Fruit fly (Drosophila melanogaster) whole organism, embryonic: ENCODE results near the gene Ppm1.

Experiments
- Antp ChIP-seq: fragments of 200-800 bp; sonication (Bioruptor generic); optimal IDR thresholded peaks from 3 replicates; lab custom pipeline; 2016; ENCODE audit warnings: missing biosample characterization, missing genetic modification characterization
- Blimp-1 ChIP-seq: fragments of 200-800 bp; sonication (Bioruptor generic); optimal IDR thresholded peaks from 3 replicates; lab custom pipeline; 2018; ENCODE audit warnings: missing biosample characterization, missing genetic modification characterization, mild to moderate bottlenecking, moderate library complexity, missing genetic modification reagents
- C15 ChIP-seq: fragments of 200-800 bp; sonication (Bioruptor generic); IDR thresholded peaks from 3 replicates; pipeline ENCODE4 v1.3.6; 2022; ENCODE audit warnings: missing biosample characterization, missing genetic modification characterization
- CG1024 ChIP-seq: fragments of 200-800 bp; sonication (Bioruptor generic); IDR thresholded peaks from 2 replicates; pipeline ENCODE4 v1.3.6; 2022; ENCODE audit warnings: missing biosample characterization, missing genetic modification characterization
- CG10274 ChIP-seq: fragments of 200-800 bp; sonication (Bioruptor generic); optimal IDR thresholded peaks from 3 replicates; lab custom pipeline; 2017; ENCODE audit warnings: missing biosample characterization, mild to moderate bottlenecking, missing genetic modification characterization
- CG10979 ChIP-seq: fragments of 200-800 bp; sonication (Bioruptor generic); optimal IDR thresholded peaks from 2 replicates; lab custom pipeline; 2018; ENCODE audit warnings: missing biosample characterization, mild to moderate bottlenecking, missing genetic modification characterization, moderate library complexity
- CG11560 ChIP-seq: fragments of 200-800 bp; sonication (Bioruptor generic); IDR thresholded peaks from 3 replicates; pipeline ENCODE4 v1.3.6; 2022; ENCODE audit warnings: missing biosample characterization, missing genetic modification characterization
- CG12942 ChIP-seq: fragments of 200-800 bp; sonication (Bioruptor generic); optimal IDR thresholded peaks from 3 replicates; lab custom pipeline; 2016; ENCODE audit warnings: missing biosample characterization, missing genetic modification characterization
- CG14667 ChIP-seq: fragments of 200-800 bp; sonication (Bioruptor generic); IDR thresholded peaks from 2 replicates; pipeline ENCODE4 v1.3.6; 2022; ENCODE audit warnings: missing biosample characterization, missing genetic modification characterization
- CG15073 ChIP-seq: fragments of 200-800 bp; sonication (Bioruptor generic); optimal IDR thresholded peaks from 2 replicates; lab custom pipeline; 2016; ENCODE audit warnings: missing biosample characterization, missing genetic modification characterization
- CG16863 ChIP-seq: fragments of 200-800 bp; sonication (Bioruptor generic); optimal IDR thresholded peaks from 3 replicates; lab custom pipeline; 2016; ENCODE audit warnings: missing biosample characterization, missing genetic modification characterization
- CG2116 ChIP-seq: fragments of 200-800 bp; sonication (Bioruptor generic); optimal IDR thresholded peaks from 3 replicates; lab custom pipeline; 2018; ENCODE audit warnings: missing biosample characterization, mild to moderate bottlenecking, missing genetic modification characterization
- CG4820 ChIP-seq: fragments of 200-800 bp; sonication (Bioruptor generic); optimal IDR thresholded peaks from 3 replicates; lab custom pipeline; 2016; ENCODE audit warnings: missing biosample characterization, missing genetic modification characterization
- CG5180 ChIP-seq: fragments of 200-800 bp; sonication (Bioruptor generic); optimal IDR thresholded peaks from 3 replicates; lab custom pipeline; 2017; ENCODE audit warnings: missing biosample characterization, missing genetic modification characterization, mild to moderate bottlenecking, moderate library complexity, missing genetic modification reagents
- CG6654 ChIP-seq: fragments of 200-800 bp; sonication (Bioruptor generic); optimal IDR thresholded peaks from 2 replicates; lab custom pipeline; 2017; ENCODE audit warnings: missing biosample characterization, mild to moderate bottlenecking, missing genetic modification characterization
- CG7357 ChIP-seq: fragments of 200-800 bp; sonication (Bioruptor generic); IDR thresholded peaks from 3 replicates; pipeline ENCODE4 v1.3.6; 2022; ENCODE audit warnings: missing biosample characterization, missing genetic modification characterization
- CG9215 ChIP-seq: fragments of 200-800 bp; sonication (Bioruptor generic); IDR thresholded peaks from 2 replicates; pipeline ENCODE4 v1.3.6; 2022; ENCODE audit warnings: missing biosample characterization, missing genetic modification characterization
- CG9797 ChIP-seq: fragments of 200-800 bp; sonication (Bioruptor generic); optimal IDR thresholded peaks from 3 replicates; lab custom pipeline; 2018; ENCODE audit warnings: missing biosample characterization, mild to moderate bottlenecking, missing genetic modification characterization
- CHES-1-like ChIP-seq: fragments of 200-800 bp; sonication (Bioruptor generic); optimal IDR thresholded peaks from 2 replicates; lab custom pipeline; 2016; ENCODE audit warnings: missing biosample characterization, missing genetic modification characterization
- Camta ChIP-seq: fragments of 200-800 bp; sonication (Bioruptor generic); optimal IDR thresholded peaks from 2 replicates; lab custom pipeline; 2016; ENCODE audit warnings: missing biosample characterization, missing genetic modification characterization
- Doc3 ChIP-seq: fragments of 200-800 bp; sonication (Bioruptor generic); IDR thresholded peaks from 3 replicates; pipeline ENCODE4 v1.3.6; 2022; ENCODE audit warnings: missing biosample characterization, missing genetic modification characterization; ENCODE audit not compliant: partially characterized antibody
- Elba2 ChIP-seq: fragments of 200-800 bp; sonication (Bioruptor generic); optimal IDR thresholded peaks from 3 replicates; lab custom pipeline; 2016; ENCODE audit warnings: missing biosample characterization, missing genetic modification characterization
- Gsc ChIP-seq: fragments of 200-800 bp; sonication (Bioruptor generic); IDR thresholded peaks from 2 replicates; pipeline ENCODE4 v1.3.6; 2022; ENCODE audit warnings: missing biosample characterization, missing genetic modification characterization
- H15 ChIP-seq: fragments of 200-800 bp; sonication (Bioruptor generic); IDR thresholded peaks from 3 replicates; pipeline ENCODE4 v1.3.6; 2022; ENCODE audit warnings: missing biosample characterization, missing genetic modification characterization
- HmgZ ChIP-seq: fragments of 200-800 bp; sonication (Bioruptor generic); optimal IDR thresholded peaks from 2 replicates; lab custom pipeline; 2018; ENCODE audit warnings: missing biosample characterization, mild to moderate bottlenecking, missing genetic modification characterization
- Lpt ChIP-seq: fragments of >200 bp; optimal IDR thresholded peaks from 2 replicates; lab custom pipeline; 2018; ENCODE audit warnings: missing biosample characterization, missing genetic modification characterization
- Meics ChIP-seq: fragments of 200-800 bp; sonication (Bioruptor generic); optimal IDR thresholded peaks from 2 replicates; lab custom pipeline; 2017; ENCODE audit warnings: missing biosample characterization, mild to moderate bottlenecking, missing genetic modification characterization
- Ptx1 ChIP-seq: fragments of 200-800 bp; sonication (Bioruptor generic); IDR thresholded peaks from 2 replicates; pipeline ENCODE4 v1.3.6; 2022; ENCODE audit warnings: missing biosample characterization, missing genetic modification characterization
- Rfx ChIP-seq: fragments of 200-800 bp; sonication (Bioruptor generic); IDR thresholded peaks from 2 replicates; pipeline ENCODE4 v1.3.6; 2022; ENCODE audit warnings: missing biosample characterization, missing genetic modification characterization
- Usf ChIP-seq: fragments of 200-800 bp; sonication (Bioruptor generic); optimal IDR thresholded peaks from 2 replicates; lab custom pipeline; 2017; ENCODE audit warnings: missing genotype, missing biosample characterization, missing genetic modification characterization
- bowl ChIP-seq: fragments of 200-800 bp; sonication (Bioruptor generic); IDR thresholded peaks from 2 replicates; pipeline ENCODE4 v1.3.6; 2022; ENCODE audit warnings: missing biosample characterization, missing genetic modification characterization
- dmrt99B ChIP-seq: fragments of 200-800 bp; sonication (Bioruptor generic); optimal IDR thresholded peaks from 2 replicates; lab custom pipeline; 2018; ENCODE audit warnings: missing biosample characterization, mild to moderate bottlenecking, missing genetic modification characterization, moderate library complexity
- emc ChIP-seq: fragments of 200-800 bp; sonication (Bioruptor generic); optimal IDR thresholded peaks from 2 replicates; lab custom pipeline; 2016; ENCODE audit warnings: missing biosample characterization, missing genetic modification characterization
- esg ChIP-seq: fragments of 200-800 bp; sonication (Bioruptor generic); conservative IDR thresholded peaks from 2 replicates; pipeline ENCODE4 v1.3.6; 2022; ENCODE audit warnings: missing biosample characterization, missing genetic modification characterization
- ewg ChIP-seq: fragments of 200-800 bp; sonication (Bioruptor generic); optimal IDR thresholded peaks from 3 replicates; lab custom pipeline; 2017; ENCODE audit warnings: mild to moderate bottlenecking, missing biosample characterization, missing genetic modification reagents, missing genetic modification characterization
- lab ChIP-seq: fragments of 200-800 bp; sonication (Bioruptor generic); optimal IDR thresholded peaks from 3 replicates; lab custom pipeline; 2017; ENCODE audit warnings: missing biosample characterization, missing genetic modification characterization, mild to moderate bottlenecking, moderate library complexity, missing genetic modification reagents
- luna ChIP-seq: fragments of 200-800 bp; sonication (Bioruptor generic); optimal IDR thresholded peaks from 2 replicates; lab custom pipeline; 2016; ENCODE audit warnings: missing biosample characterization, missing genetic modification characterization
- nerfin-2 ChIP-seq: fragments of 200-800 bp; sonication (Bioruptor generic); IDR thresholded peaks from 2 replicates; pipeline ENCODE4 v1.3.6; 2022; ENCODE audit warnings: missing biosample characterization, missing genetic modification characterization; ENCODE audit not compliant: partially characterized antibody
- onecut ChIP-seq: fragments of 200-800 bp; sonication (Bioruptor generic); IDR thresholded peaks from 2 replicates; pipeline ENCODE4 v1.3.6; 2022; ENCODE audit warnings: missing biosample characterization, missing genetic modification characterization
- ro ChIP-seq: fragments of 200-800 bp; sonication (Bioruptor generic); IDR thresholded peaks from 2 replicates; pipeline ENCODE4 v1.3.6; 2022; ENCODE audit warnings: missing biosample characterization, missing genetic modification characterization
- sd ChIP-seq: fragments of 200-800 bp; sonication (Bioruptor generic); optimal IDR thresholded peaks from 3 replicates; lab custom pipeline; 2018; ENCODE audit warnings: missing biosample characterization, mild to moderate bottlenecking, missing genetic modification characterization, moderate library complexity
- sim ChIP-seq: fragments of 200-800 bp; sonication (Bioruptor generic); IDR thresholded peaks from 2 replicates; pipeline ENCODE4 v1.3.6; 2022; ENCODE audit warnings: missing biosample characterization, missing genetic modification characterization
- tio ChIP-seq: fragments of 200-800 bp; sonication (Bioruptor generic); optimal IDR thresholded peaks from 2 replicates; lab custom pipeline; 2017; ENCODE audit warnings: missing biosample characterization, missing genetic modification characterization, inconsistent platforms
- tx ChIP-seq: fragments of 200-800 bp; sonication (Bioruptor generic); optimal IDR thresholded peaks from 2 replicates; lab custom pipeline; 2016; ENCODE audit warnings: missing biosample characterization, missing genetic modification characterization
- vnd ChIP-seq: fragments of 200-800 bp; sonication (Bioruptor generic); IDR thresholded peaks from 3 replicates; pipeline ENCODE4 v1.3.6; 2022; ENCODE audit warnings: missing biosample characterization, missing genetic modification characterization; ENCODE audit not compliant: partially characterized antibody
- wdn ChIP-seq: fragments of 200-800 bp; sonication (Bioruptor generic); IDR thresholded peaks from 2 replicates; pipeline ENCODE4 v1.3.6; 2022; ENCODE audit warnings: missing biosample characterization, missing genetic modification characterization
- yki ChIP-seq: fragments of >200 bp; optimal IDR thresholded peaks from 3 replicates; lab custom pipeline; 2018
- zen ChIP-seq: fragments of 200-800 bp; sonication (Bioruptor generic); optimal IDR thresholded peaks from 3 replicates; lab custom pipeline; 2018; ENCODE audit warnings: missing biosample characterization, mild to moderate bottlenecking, missing genetic modification characterization, moderate library complexity
- zf30C ChIP-seq: fragments of 200-800 bp; sonication (Bioruptor generic); optimal IDR thresholded peaks from 3 replicates; lab custom pipeline; 2018; ENCODE audit warnings: missing biosample characterization, mild to moderate bottlenecking, missing genetic modification characterization

The Ppm1 gene

dm6 chr3L:626498-627369 lies 45.6 kb downstream of the Ppm1 start (continued):
- TF ChIP-seq sim (GFP tag; lab: Robert Waterston, UW) (0 out of 2 replicates have a peak, but pooled peaks have one; percentile 18), CG1024 (GFP tag; lab: Robert Waterston, UW) (no peak), luna (GFP tag; lab: Kevin White, UChicago) (no peak), CG10979 (tag; lab: Kevin White, UChicago) (peak; percentile 12), CG11560 (tag; lab: Robert Waterston, UW) (peak; percentile 20; the same call in 1 of the 3 replicates), CHES-1-like (GFP tag; lab: Kevin White, UChicago) (no peak), wdn (peak; percentile 38; the same call in 1 of the 2 replicates), CG9215 (peak; percentile 39; the same call in 1 of the 2 replicates), yki (no peak), esg (GFP tag; lab: Robert Waterston, UW) (peak; percentile 56), zen (tag; lab: Kevin White, UChicago) (peak; percentile 7), Antp (GFP tag; lab: Kevin White, UChicago) (peak; percentile 16), onecut (GFP tag; lab: Robert Waterston, UW) (no peak), sd (peak; percentile 96), CG16863 (GFP tag; lab: Kevin White, UChicago) (peak; percentile 19), tx (no peak), CG7357 (GFP tag; lab: Robert Waterston, UW) (peak; percentile 44; the same call in 1 of the 3 replicates), CG12942 (GFP tag; lab: Kevin White, UChicago) (no peak), CG15073 (GFP tag; lab: Kevin White, UChicago) (no peak), nerfin-2 (GFP tag; lab: Robert Waterston, UW) (no peak), Doc3 (GFP tag; lab: Robert Waterston, UW) (no peak), CG10274 (GFP tag; lab: Kevin White, UChicago) (peak; percentile 23), Meics (GFP tag; lab: Kevin White, UChicago) (peak; percentile 51), Ptx1 (GFP tag; lab: Robert Waterston, UW) (peak; percentile 61), Gsc (GFP tag; lab: Robert Waterston, UW) (no peak), tio (GFP tag; lab: Kevin White, UChicago) (peak; percentile 51), ro (GFP tag; lab: Robert Waterston, UW) (no peak), C15 (0 out of 3 replicates have a peak, but pooled peaks have one; percentile 42), Usf (GFP tag; lab: Kevin White, UChicago) (peak; percentile 1), vnd (GFP tag; lab: Robert Waterston, UW) (no peak), CG6654 (GFP tag; lab: Kevin White, UChicago) (peak; percentile 23), Lpt (no peak), Elba2 (GFP tag; lab: Kevin White, UChicago) (no peak), emc (GFP tag; lab: Kevin White, UChicago) (no peak), CG2116 (GFP tag; lab: Kevin White, UChicago) (no peak), CG4820 (GFP tag; lab: Kevin White, UChicago) (no peak), H15 (GFP tag; lab: Robert Waterston, UW) (0 out of 3 replicates have a peak, but pooled peaks have one; percentile 55), CG5180 (GFP tag; lab: Kevin White, UChicago) (no peak), dmrt99B (peak; percentile 39), Blimp-1 (no peak), ewg (GFP tag; lab: Kevin White, UChicago) (no peak), zf30C (GFP tag; lab: Kevin White, UChicago) (peak; percentile 89), bowl (no peak), lab (GFP tag; lab: Kevin White, UChicago) (peak; percentile 7), Camta (GFP tag; lab: Kevin White, UChicago) (peak; percentile 5), Rfx (GFP tag; lab: Robert Waterston, UW) (peak; percentile 80), HmgZ (tag; lab: Kevin White, UChicago) (peak; percentile 6), CG14667 (GFP tag; lab: Robert Waterston, UW) (peak; percentile 59), CG9797 (GFP tag; lab: Kevin White, UChicago) (no peak)
